Worm (Caenorhabditis elegans) whole organism, late embryonic: ENCODE data around the gene abu-14.

Source experiments
- Y22D7AL.16 ChIP-seq: sonication (generic microtip); optimal IDR thresholded peaks from 2 replicates; lab custom pipeline; 2016; ENCODE audit warnings: missing genetic modification characterization, missing compliant biosample characterization
- ama-1 ChIP-seq: fragments of 150-350 bp; optimal IDR thresholded peaks from 2 replicates; lab custom pipeline; 2014
- ceh-18 ChIP-seq: sonication (generic microtip); optimal IDR thresholded peaks from 2 replicates; lab custom pipeline; 2016; ENCODE audit warnings: missing genetic modification characterization, missing compliant biosample characterization
- ceh-22 ChIP-seq: sonication (generic microtip); optimal IDR thresholded peaks from 2 replicates; lab custom pipeline; 2017; ENCODE audit warnings: missing biosample characterization, missing genetic modification characterization
- ceh-6 ChIP-seq: fragments of 200-800 bp; sonication (Bioruptor generic); optimal IDR thresholded peaks from 2 replicates; lab custom pipeline; 2018; ENCODE audit warnings: mild to moderate bottlenecking, missing genetic modification characterization, missing compliant biosample characterization
- dmd-4 ChIP-seq: sonication (generic microtip); optimal IDR thresholded peaks from 2 replicates; lab custom pipeline; 2016; ENCODE audit warnings: borderline replicate concordance, missing genetic modification characterization, missing compliant biosample characterization
- elt-2 ChIP-seq: sonication (generic microtip); optimal IDR thresholded peaks from 2 replicates; lab custom pipeline; 2016; ENCODE audit warnings: missing genetic modification reagents, missing genetic modification characterization, missing compliant biosample characterization
- ets-4 ChIP-seq: sonication (generic microtip); optimal IDR thresholded peaks from 2 replicates; lab custom pipeline; 2016; ENCODE audit warnings: missing genetic modification characterization, missing compliant biosample characterization
- fkh-10 ChIP-seq: fragments of 150-350 bp; optimal IDR thresholded peaks from 2 replicates; lab custom pipeline; 2014; ENCODE audit warnings: missing biosample characterization, missing genetic modification reagents, missing genetic modification characterization
- madf-2 ChIP-seq: sonication (generic microtip); optimal IDR thresholded peaks from 2 replicates; lab custom pipeline; 2017; ENCODE audit warnings: missing genetic modification characterization, missing compliant biosample characterization
- rnt-1 ChIP-seq: sonication (generic microtip); optimal IDR thresholded peaks from 2 replicates; lab custom pipeline; 2016; ENCODE audit warnings: missing genetic modification characterization, missing compliant biosample characterization

- no peak for TF ChIP-seq ceh-18 (tag; lab: Kevin White, UChicago)
- TF ChIP-seq ceh-22 (tag; lab: Kevin White, UChicago), result no peak
- no peak for TF ChIP-seq ama-1 (lab: Kevin White, UChicago)
- TF ChIP-seq madf-2, result no peak
- no peak for TF ChIP-seq rnt-1 (tag; lab: Kevin White, UChicago)
- TF ChIP-seq Y22D7AL.16, result no peak
- TF ChIP-seq elt-2 (tag; lab: Kevin White, UChicago), result no peak
- TF ChIP-seq fkh-10 (GFP tag; lab: Kevin White, UChicago), result no peak
- no peak for TF ChIP-seq ceh-6 (GFP tag; lab: Kevin White, UChicago)
- TF ChIP-seq ets-4 (tag; lab: Kevin White, UChicago), result no peak
- TF ChIP-seq dmd-4 (tag; lab: Kevin White, UChicago), result no peak
Measured at ce11 chrII:9210076-9210475, 16.9 kb downstream of the abu-14 start, which contains the start of gene ZK1067.4.
